Worm (Caenorhabditis elegans): ENCODE results near the gene F37B4.15.

ce11 chrV:2881565-2881964, 10.5 kb upstream of the F37B4.15 start:
- no peak for TF ChIP-seq hnd-1 (tag; optimal IDR thresholded peaks at IDR 0.05)
- no peak for TF ChIP-seq ama-1 (optimal IDR thresholded peaks at IDR 0.05)
